Fruit fly (Drosophila melanogaster) whole organism, adult: ENCODE results near the gene CG15529.

Source experiments
- CG11617 ChIP-seq: fragments of 200-800 bp; sonication (Bioruptor generic); optimal IDR thresholded peaks from 2 replicates; lab custom pipeline; 2017; ENCODE audit warnings: mild to moderate bottlenecking, missing biosample characterization, missing genetic modification reagents, missing genetic modification characterization
- CG12768 ChIP-seq: fragments of 200-800 bp; sonication (Bioruptor generic); optimal IDR thresholded peaks from 2 replicates; lab custom pipeline; 2017; ENCODE audit warnings: missing biosample characterization, missing genetic modification characterization, mild to moderate bottlenecking, moderate library complexity, missing genetic modification reagents
- CG14711 ChIP-seq: fragments of 200-800 bp; sonication (Bioruptor generic); optimal IDR thresholded peaks from 2 replicates; lab custom pipeline; 2018; ENCODE audit warnings: missing biosample characterization, mild to moderate bottlenecking, missing genetic modification characterization, moderate library complexity
- CG1620 ChIP-seq: fragments of 200-800 bp; sonication (Bioruptor generic); optimal IDR thresholded peaks from 2 replicates; lab custom pipeline; 2016; ENCODE audit warnings: missing biosample characterization, missing genetic modification characterization
- CG33017 ChIP-seq: fragments of 200-800 bp; sonication (Bioruptor generic); optimal IDR thresholded peaks from 2 replicates; lab custom pipeline; 2018; ENCODE audit warnings: missing biosample characterization, mild to moderate bottlenecking, missing genetic modification characterization, moderate library complexity
- CG5204 ChIP-seq: fragments of 200-800 bp; sonication (Bioruptor generic); optimal IDR thresholded peaks from 2 replicates; lab custom pipeline; 2016; ENCODE audit warnings: missing biosample characterization, missing genetic modification characterization
- CG7045 ChIP-seq: fragments of 200-800 bp; sonication (Bioruptor generic); optimal IDR thresholded peaks from 2 replicates; lab custom pipeline; 2017; ENCODE audit warnings: missing biosample characterization, mild to moderate bottlenecking, missing genetic modification characterization
- CG7101 ChIP-seq: fragments of 200-800 bp; sonication (Bioruptor generic); optimal IDR thresholded peaks from 2 replicates; lab custom pipeline; 2018; ENCODE audit warnings: missing biosample characterization, mild to moderate bottlenecking, missing genetic modification characterization, moderate library complexity
- Clk ChIP-seq: fragments of 200-800 bp; sonication (Bioruptor generic); optimal IDR thresholded peaks from 2 replicates; lab custom pipeline; 2017; ENCODE audit warnings: missing biosample characterization, missing genetic modification characterization
- Crg-1 ChIP-seq: fragments of 200-800 bp; sonication (Bioruptor generic); optimal IDR thresholded peaks from 2 replicates; lab custom pipeline; 2016; ENCODE audit warnings: missing biosample characterization, missing genetic modification characterization
- Hr96 ChIP-seq: fragments of 200-800 bp; sonication (Bioruptor generic); optimal IDR thresholded peaks from 2 replicates; lab custom pipeline; 2016; ENCODE audit warnings: missing biosample characterization, missing genetic modification characterization
- Mnt ChIP-seq: fragments of 200-800 bp; sonication (Bioruptor generic); optimal IDR thresholded peaks from 2 replicates; lab custom pipeline; 2016; ENCODE audit warnings: missing biosample characterization, mild to moderate bottlenecking, missing genetic modification characterization
- bab1 ChIP-seq: fragments of 200-800 bp; sonication (Bioruptor generic); optimal IDR thresholded peaks from 3 replicates; lab custom pipeline; 2019; ENCODE audit warnings: missing biosample characterization, mild to moderate bottlenecking, missing genetic modification characterization, moderate library complexity
- cic ChIP-seq: fragments of 200-800 bp; sonication (Bioruptor generic); optimal IDR thresholded peaks from 2 replicates; lab custom pipeline; 2017; ENCODE audit warnings: missing biosample characterization, mild to moderate bottlenecking, missing genetic modification characterization, moderate library complexity
- cnc ChIP-seq, 2 experiments: fragments of >200 bp; optimal IDR thresholded peaks; 2 replicates each; lab custom pipeline; 2017
- kay ChIP-seq: fragments of 200-800 bp; sonication (Bioruptor generic); peaks from one replicate; lab custom pipeline; 2016; ENCODE audit warnings: missing biosample characterization, missing genetic modification characterization, borderline replicate concordance
- ovo ChIP-seq: fragments of 200-800 bp; sonication (Bioruptor generic); optimal IDR thresholded peaks from 2 replicates; lab custom pipeline; 2016; ENCODE audit warnings: missing biosample characterization, missing genetic modification characterization
- pad ChIP-seq: fragments of 200-800 bp; sonication (Bioruptor generic); optimal IDR thresholded peaks from 3 replicates; lab custom pipeline; 2017; ENCODE audit warnings: missing biosample characterization, missing genetic modification characterization, mild to moderate bottlenecking, moderate library complexity, missing genetic modification reagents
- tj ChIP-seq: fragments of 200-800 bp; sonication (Bioruptor generic); optimal IDR thresholded peaks from 3 replicates; lab custom pipeline; 2017; ENCODE audit warnings: missing biosample characterization, mild to moderate bottlenecking, missing genetic modification characterization, moderate library complexity
- toe ChIP-seq: fragments of 200-800 bp; sonication (Bioruptor generic); optimal IDR thresholded peaks from 2 replicates; lab custom pipeline; 2016; ENCODE audit warnings: missing biosample characterization, missing genetic modification characterization

Gene CG15529

DNA sequence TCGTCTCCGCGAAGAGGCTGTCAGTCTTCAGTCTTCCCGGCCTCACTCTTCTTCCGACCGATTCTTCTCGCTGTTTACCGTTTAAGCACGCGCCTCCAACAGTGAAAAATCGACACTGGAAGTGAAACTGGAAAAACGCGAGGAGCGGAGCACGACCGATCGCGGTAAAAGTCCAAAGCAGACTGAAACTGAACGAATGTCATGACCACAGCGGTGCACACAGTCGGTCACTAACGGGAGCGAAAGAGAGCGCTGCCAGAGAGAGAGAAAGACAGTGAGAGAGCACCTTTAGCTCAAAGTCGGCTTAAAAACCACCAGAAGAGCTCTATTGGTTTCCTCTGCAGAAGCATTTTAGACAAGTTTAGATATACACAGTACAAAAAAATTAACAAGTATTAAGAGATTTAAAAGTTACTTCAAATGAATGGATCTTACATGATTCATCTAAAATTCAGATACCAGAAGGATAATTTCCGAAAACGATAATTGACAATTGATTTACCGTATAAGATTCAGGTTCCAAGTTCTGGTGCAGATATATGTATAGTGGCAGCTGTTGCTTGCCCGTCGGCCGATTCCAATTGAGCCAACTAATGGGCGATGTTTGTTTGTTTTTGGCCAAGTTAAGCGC lies 8.6 kb downstream of the CG15529 start, which contains the start of gene CG11498:
Gene CG11498 (minus strand): TSS at position 162 of the 631 bp plus-strand sequence.
- TF ChIP-seq CG7101 (tag; lab: Kevin White, UChicago) (no peak), CG1620 (GFP tag; lab: Kevin White, UChicago) (no peak), CG5204 (GFP tag; lab: Kevin White, UChicago) (no peak), cic (GFP tag; lab: Kevin White, UChicago) (no peak), Mnt (no peak)

DNA sequence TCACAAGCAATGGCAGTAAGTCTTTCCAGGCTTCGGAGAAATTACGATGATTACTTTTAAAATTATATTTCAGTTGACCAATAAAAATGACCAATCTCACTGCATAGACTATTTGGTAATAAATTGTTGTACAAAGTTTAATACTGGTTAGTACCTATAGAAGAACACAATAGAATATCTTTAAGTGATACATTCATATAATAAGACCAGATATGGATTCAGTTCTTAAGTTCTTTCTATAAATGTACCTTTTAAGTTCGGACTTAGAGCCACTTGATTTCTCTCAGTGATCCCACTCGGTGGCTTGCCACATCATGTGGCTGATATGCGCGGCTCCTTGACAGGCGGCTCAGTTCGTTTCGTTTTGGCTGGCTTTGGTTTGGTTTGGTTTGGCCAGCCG lies 11.4 kb downstream of the CG15529 start:
- TF ChIP-seq bab1 (no peak), cic (GFP tag; lab: Kevin White, UChicago) (no peak), kay (GFP tag; lab: Kevin White, UChicago) (no peak), CG11617 (GFP tag; lab: Kevin White, UChicago) (no peak), tj (no peak), CG5204 (GFP tag; lab: Kevin White, UChicago) (no peak), CG1620 (GFP tag; lab: Kevin White, UChicago) (no peak), CG33017 (no peak), CG7101 (tag; lab: Kevin White, UChicago) (no peak), CG12768 (GFP tag; lab: Kevin White, UChicago) (no peak), CG7045 (no peak), ovo (GFP tag; lab: Kevin White, UChicago) (no peak), cnc (optimal IDR thresholded peaks at IDR 0.05; lab: Kevin White, UChicago) (no peak)

DNA sequence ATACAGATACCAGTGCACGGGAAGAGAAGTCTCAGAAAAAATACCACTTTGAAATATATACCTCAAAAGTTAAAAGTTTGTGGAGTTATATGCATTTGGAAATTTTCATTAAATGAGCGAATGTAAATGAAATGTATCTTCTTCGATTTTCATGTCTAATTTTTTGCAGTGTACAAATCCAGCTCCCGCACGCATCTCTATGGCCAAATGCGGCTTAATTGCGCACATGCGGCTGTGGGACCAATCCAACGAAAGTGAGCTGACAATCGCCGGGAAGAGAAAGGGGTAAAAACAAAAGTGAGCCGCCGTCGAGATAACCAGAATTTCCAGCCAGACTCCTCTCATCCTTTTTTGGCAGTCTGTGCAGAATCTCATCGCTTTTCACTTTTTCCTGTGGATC lies 12.3 kb downstream of the CG15529 start:
- no peak for TF ChIP-seq Clk (GFP tag; lab: Kevin White, UChicago)
- no peak for TF ChIP-seq CG7045
- no peak for TF ChIP-seq CG11617 (GFP tag; lab: Kevin White, UChicago)
- no peak for TF ChIP-seq bab1
- no peak for TF ChIP-seq kay (GFP tag; lab: Kevin White, UChicago)
- no peak for TF ChIP-seq Crg-1 (GFP tag; lab: Kevin White, UChicago)
- TF ChIP-seq cnc (optimal IDR thresholded peaks at IDR 0.05; lab: Kevin White, UChicago), result no peak
- no peak for TF ChIP-seq CG7101 (tag; lab: Kevin White, UChicago)
- no peak for TF ChIP-seq cic (GFP tag; lab: Kevin White, UChicago)
- TF ChIP-seq ovo (GFP tag; lab: Kevin White, UChicago), result no peak
- no peak for TF ChIP-seq CG1620 (GFP tag; lab: Kevin White, UChicago)
- TF ChIP-seq CG33017, result no peak

DNA sequence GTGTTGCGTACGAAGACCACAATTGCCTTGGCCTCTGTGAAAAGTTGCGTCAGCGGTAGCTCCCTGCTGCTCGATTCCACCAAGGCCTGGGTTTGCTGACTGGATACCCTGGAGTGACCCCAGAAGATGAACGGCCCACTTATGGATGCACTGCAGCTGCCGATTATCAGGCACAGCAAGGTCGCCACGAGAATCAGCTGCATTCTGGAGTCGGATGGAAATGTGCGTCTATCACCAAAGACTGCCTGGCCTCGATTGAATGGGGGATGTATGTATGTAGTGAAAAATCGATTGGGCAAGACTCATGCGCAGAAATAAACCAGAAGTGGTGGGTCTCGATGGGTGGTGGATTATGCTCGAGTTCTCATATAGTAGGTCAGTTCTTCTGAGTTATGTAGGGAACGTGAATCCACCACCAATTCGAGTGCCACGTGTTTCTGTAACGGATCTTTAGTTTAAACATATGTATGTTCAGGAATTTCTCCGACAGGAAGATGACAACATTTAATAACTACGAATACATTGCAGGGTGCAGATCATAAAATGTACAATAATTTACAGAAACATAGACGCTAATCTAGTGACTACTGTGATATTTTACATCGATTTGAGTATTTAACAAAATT lies 14.4 kb downstream of the CG15529 start, which contains the start of gene VhaAC45RP:
Gene VhaAC45RP (minus strand): TSS at position 261 of the 626 bp plus-strand sequence.
- no peak for TF ChIP-seq ovo (GFP tag; lab: Kevin White, UChicago)
- TF ChIP-seq Hr96 (GFP tag; lab: Kevin White, UChicago), result no peak
- no peak for TF ChIP-seq Crg-1 (GFP tag; lab: Kevin White, UChicago)
- no peak for TF ChIP-seq bab1
- TF ChIP-seq kay (GFP tag; lab: Kevin White, UChicago), result no peak

DNA sequence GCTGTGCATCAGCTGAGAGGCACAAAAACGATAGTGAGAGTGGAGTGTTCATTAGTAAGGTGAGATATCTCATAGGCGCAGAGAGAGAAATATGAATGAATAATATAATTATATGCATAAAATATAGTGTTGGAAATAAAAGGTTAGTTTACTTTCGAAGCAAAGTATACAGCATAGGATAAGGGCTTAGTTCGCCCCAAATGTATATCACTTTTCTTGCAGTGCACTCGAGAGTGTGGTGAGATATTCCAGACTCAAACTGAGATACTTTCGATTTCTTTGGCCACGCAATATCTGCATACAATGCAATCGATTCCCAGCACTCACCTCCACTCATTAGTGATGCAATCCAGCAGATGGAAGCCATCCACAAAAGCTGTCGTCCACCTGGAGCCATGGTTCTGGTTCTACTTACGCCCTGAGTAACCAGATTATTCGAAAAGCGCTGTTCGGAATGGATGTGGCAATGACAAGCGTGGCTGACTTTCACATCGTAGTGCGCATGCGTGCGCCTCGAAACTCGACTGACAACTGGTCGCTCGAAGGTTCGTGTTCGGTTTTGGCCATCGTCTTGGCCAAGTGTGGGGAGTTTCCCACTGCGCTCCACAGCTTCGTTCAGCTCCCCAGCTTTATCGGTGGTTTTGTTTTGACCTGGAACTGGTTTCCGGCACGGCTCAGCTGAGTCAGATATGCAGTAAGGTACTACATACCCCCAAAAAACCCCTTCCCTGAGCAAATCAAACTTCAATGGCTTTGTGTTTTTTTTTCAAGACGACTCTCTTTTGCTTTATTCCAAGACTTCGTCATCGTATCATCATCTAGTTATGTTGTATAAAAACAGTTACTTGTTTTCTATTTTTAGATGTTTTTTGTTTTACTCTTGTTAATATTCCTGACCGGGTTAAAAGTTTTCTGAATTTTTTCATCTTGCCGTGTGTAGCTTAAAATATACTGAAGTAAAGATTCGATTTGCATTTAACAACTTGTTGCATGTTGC lies 19.1 kb downstream of the CG15529 start, which contains the start of gene Rsod:
Gene Rsod (minus strand): TSS at position 537 of the 997 bp plus-strand sequence.
- TF ChIP-seq toe (GFP tag; lab: Kevin White, UChicago) (no peak), CG1620 (GFP tag; lab: Kevin White, UChicago) (no peak), cic (GFP tag; lab: Kevin White, UChicago) (no peak), CG7045 (no peak), Clk (GFP tag; lab: Kevin White, UChicago) (no peak), kay (GFP tag; lab: Kevin White, UChicago) (no peak), Mnt (no peak), CG14711 (tag; lab: Kevin White, UChicago) (no peak), ovo (GFP tag; lab: Kevin White, UChicago) (no peak), CG12768 (GFP tag; lab: Kevin White, UChicago) (no peak), CG7101 (tag; lab: Kevin White, UChicago) (no peak), Crg-1 (GFP tag; lab: Kevin White, UChicago) (no peak), CG11617 (GFP tag; lab: Kevin White, UChicago) (no peak), CG33017 (no peak), tj (no peak), CG5204 (GFP tag; lab: Kevin White, UChicago) (no peak), Hr96 (GFP tag; lab: Kevin White, UChicago) (no peak), pad (no peak)
